Worm (Caenorhabditis elegans) whole organism, mixed stage, embryonic: ENCODE measurements around the gene ZK721.4.

ENCODE experiments used
- ceh-43 ChIP-seq: fragments of 200-800 bp; sonication (Bioruptor generic); optimal IDR thresholded peaks from 2 replicates; lab custom pipeline; 2018; ENCODE audit warnings: mild to moderate bottlenecking, missing genetic modification characterization, moderate library complexity, missing compliant biosample characterization
- elt-3 ChIP-seq: fragments of 150-350 bp; optimal IDR thresholded peaks from 2 replicates; lab custom pipeline; 2014; ENCODE audit warnings: missing biosample characterization, missing genetic modification characterization
- flh-1 ChIP-seq: fragments of 200-800 bp; sonication (Bioruptor generic); optimal IDR thresholded peaks from 2 replicates; lab custom pipeline; 2018; ENCODE audit warnings: mild to moderate bottlenecking, missing genetic modification characterization, moderate library complexity, missing compliant biosample characterization
- hlh-1 ChIP-seq: fragments of 150-350 bp; optimal IDR thresholded peaks from 2 replicates; lab custom pipeline; 2014; ENCODE audit warnings: missing biosample characterization, missing genetic modification reagents, missing genetic modification characterization
- lsy-2 ChIP-seq: fragments of 150-350 bp; optimal IDR thresholded peaks from 2 replicates; lab custom pipeline; 2014; ENCODE audit warnings: missing biosample characterization, missing genetic modification characterization
- mep-1 ChIP-seq: fragments of 150-350 bp; optimal IDR thresholded peaks from 2 replicates; lab custom pipeline; 2017; ENCODE audit warnings: missing biosample characterization, missing genetic modification reagents, missing genetic modification characterization, inconsistent platforms
- nhr-12 ChIP-seq: fragments of 150-350 bp; optimal IDR thresholded peaks from 2 replicates; lab custom pipeline; 2014; ENCODE audit warnings: missing biosample characterization, missing genetic modification characterization
- nhr-237 ChIP-seq: fragments of 150-350 bp; optimal IDR thresholded peaks from 2 replicates; lab custom pipeline; 2014; ENCODE audit warnings: missing biosample characterization, missing genetic modification characterization
- nhr-28 ChIP-seq: fragments of 150-350 bp; optimal IDR thresholded peaks from 2 replicates; lab custom pipeline; 2014; ENCODE audit warnings: missing biosample characterization, missing genetic modification characterization
- nhr-76 ChIP-seq: sonication (generic microtip); optimal IDR thresholded peaks from 2 replicates; lab custom pipeline; 2017; ENCODE audit warnings: missing biosample characterization, missing genetic modification characterization
- snpc-4 ChIP-seq: fragments of 150-350 bp; optimal IDR thresholded peaks from 2 replicates; lab custom pipeline; 2014; ENCODE audit warnings: missing biosample characterization, missing genetic modification characterization
- sptf-1 ChIP-seq: sonication (generic microtip); optimal IDR thresholded peaks from 2 replicates; lab custom pipeline; 2017; ENCODE audit warnings: mild to moderate bottlenecking, missing genetic modification characterization, moderate library complexity, missing compliant biosample characterization
- ztf-11 ChIP-seq: fragments of 150-350 bp; optimal IDR thresholded peaks from 2 replicates; lab custom pipeline; 2014; ENCODE audit warnings: missing biosample characterization, missing genetic modification characterization

DNA sequence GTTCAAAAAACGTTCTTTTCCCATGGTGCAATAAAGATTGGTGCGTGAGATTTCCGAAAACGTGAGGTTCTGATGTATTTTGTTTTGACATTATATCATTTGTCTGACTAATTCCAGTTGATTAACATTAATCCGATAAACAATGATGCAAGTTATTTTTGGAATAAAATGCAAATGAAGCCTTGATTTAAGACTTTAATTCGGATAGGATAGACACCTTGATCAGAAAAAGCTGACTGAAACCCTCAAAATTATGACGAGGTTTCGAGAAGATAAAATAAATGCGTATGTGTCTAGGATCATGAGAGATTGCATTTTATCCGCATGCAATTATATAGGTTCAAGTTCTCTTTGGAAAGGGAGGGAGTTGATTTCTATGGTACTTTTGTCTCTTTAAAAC, 33.1 kb upstream of the ZK721.4 start:
- TF ChIP-seq snpc-4 (tag; lab: Kevin White, UChicago) (no peak), sptf-1 (tag; lab: Kevin White, UChicago) (no peak), nhr-28 (tag; lab: Kevin White, UChicago) (no peak), lsy-2 (no peak), ztf-11 (tag; lab: Kevin White, UChicago) (no peak), elt-3 (no peak), ceh-43 (GFP tag; lab: Kevin White, UChicago) (no peak), nhr-237 (no peak), nhr-76 (tag; lab: Kevin White, UChicago) (no peak), mep-1 (tag; lab: Kevin White, UChicago) (no peak), flh-1 (GFP tag; lab: Kevin White, UChicago) (no peak), nhr-12 (no peak), hlh-1 (no peak)
